Fruit fly (Drosophila melanogaster): ENCODE measurements around the gene omd.

dm6 chr3R:13700192-13700591 is 13.2 kb upstream of the omd start, which contains the start of gene ninaB:
- no peak for TF ChIP-seq kay (GFP tag; ENCODE audit: borderline replicate concordance)
- TF ChIP-seq CG11617 (GFP tag; optimal IDR thresholded peaks at IDR 0.05) = no peak
- TF ChIP-seq Crg-1 (GFP tag; optimal IDR thresholded peaks at IDR 0.05) = no peak
- no peak for TF ChIP-seq toe (GFP tag; optimal IDR thresholded peaks at IDR 0.05)
- TF ChIP-seq tj (GFP tag; optimal IDR thresholded peaks at IDR 0.05) = no peak
- no peak for TF ChIP-seq Mnt (GFP tag; optimal IDR thresholded peaks at IDR 0.05)
- TF ChIP-seq CG7101 (tag; optimal IDR thresholded peaks at IDR 0.05) = no peak
- no peak for TF ChIP-seq CG1620 (GFP tag; optimal IDR thresholded peaks at IDR 0.05)
- no peak for TF ChIP-seq CG14711 (tag; optimal IDR thresholded peaks at IDR 0.05)
- no peak for TF ChIP-seq CG7045 (GFP tag; optimal IDR thresholded peaks at IDR 0.05)
- no peak for TF ChIP-seq ovo (GFP tag; optimal IDR thresholded peaks at IDR 0.05)
- no peak for TF ChIP-seq CG33017 (tag; optimal IDR thresholded peaks at IDR 0.05)
- TF ChIP-seq pad (GFP tag; optimal IDR thresholded peaks at IDR 0.05) = no peak
